Fruit fly (Drosophila melanogaster) whole organism, embryonic: ENCODE results near the gene CG7135.

Source experiments
- ATbp ChIP-seq: fragments of 200-800 bp; sonication (Bioruptor generic); optimal IDR thresholded peaks from 2 replicates; lab custom pipeline; 2017; ENCODE audit warnings: missing biosample characterization, mild to moderate bottlenecking, missing genetic modification characterization, missing genetic modification reagents
- Ada2b ChIP-seq: fragments of 200-800 bp; sonication (Bioruptor generic); IDR thresholded peaks from 2 replicates; pipeline ENCODE4 v1.3.6; 2022; ENCODE audit warnings: missing biosample characterization, missing genetic modification characterization
- CG11504 ChIP-seq: fragments of 200-800 bp; sonication (Bioruptor generic); optimal IDR thresholded peaks from 3 replicates; lab custom pipeline; 2019; ENCODE audit warnings: missing biosample characterization, mild to moderate bottlenecking, missing genetic modification characterization, moderate library complexity
- CG14710 ChIP-seq: fragments of 200-800 bp; sonication (Bioruptor generic); optimal IDR thresholded peaks from 3 replicates; lab custom pipeline; 2019; ENCODE audit warnings: missing biosample characterization, mild to moderate bottlenecking, missing genetic modification characterization, moderate library complexity
- CG18476 ChIP-seq: fragments of 200-800 bp; sonication (Bioruptor generic); optimal IDR thresholded peaks from 2 replicates; lab custom pipeline; 2016; ENCODE audit warnings: missing biosample characterization, mild to moderate bottlenecking, missing genetic modification characterization
- CG2199 ChIP-seq: fragments of 200-800 bp; sonication (Bioruptor generic); IDR thresholded peaks from 3 replicates; pipeline ENCODE4 v1.3.6; 2022; ENCODE audit warnings: missing biosample characterization, missing genetic modification characterization
- CG32772 ChIP-seq: fragments of 200-800 bp; sonication (Bioruptor generic); IDR thresholded peaks from 2 replicates; pipeline ENCODE4 v1.3.6; 2022; ENCODE audit warnings: missing biosample characterization, missing genetic modification characterization
- CG3995 ChIP-seq: fragments of 200-800 bp; sonication (Bioruptor generic); optimal IDR thresholded peaks from 3 replicates; lab custom pipeline; 2016; ENCODE audit warnings: missing biosample characterization, missing genetic modification characterization
- CG42726 ChIP-seq: fragments of 200-800 bp; sonication (Bioruptor generic); IDR thresholded peaks from 2 replicates; pipeline ENCODE4 v1.3.6; 2022; ENCODE audit warnings: missing biosample characterization, missing genetic modification characterization; ENCODE audit not compliant: partially characterized antibody
- CG4282 ChIP-seq: fragments of 200-800 bp; sonication (Bioruptor generic); optimal IDR thresholded peaks from 2 replicates; lab custom pipeline; 2016; ENCODE audit warnings: missing biosample characterization, missing genetic modification characterization
- CG4617 ChIP-seq: fragments of 200-800 bp; sonication (Bioruptor generic); optimal IDR thresholded peaks from 3 replicates; lab custom pipeline; 2016; ENCODE audit warnings: missing biosample characterization, missing genetic modification characterization, borderline replicate concordance
- CG5245 ChIP-seq: fragments of 200-800 bp; sonication (Bioruptor generic); optimal IDR thresholded peaks from 3 replicates; lab custom pipeline; 2016; ENCODE audit warnings: missing biosample characterization, missing genetic modification characterization
- CG6683 ChIP-seq: fragments of 200-800 bp; sonication (Bioruptor generic); optimal IDR thresholded peaks from 2 replicates; lab custom pipeline; 2017; ENCODE audit warnings: missing biosample characterization, mild to moderate bottlenecking, missing genetic modification characterization, missing genetic modification reagents
- CG8290 ChIP-seq, 3 experiments: fragments of 200-800 bp; sonication (Bioruptor generic); optimal IDR thresholded peaks; 2 replicates each; lab custom pipeline; 2016 to 2019; ENCODE audit warnings: missing biosample characterization in 3 of 3, missing genetic modification characterization in 3 of 3, mild to moderate bottlenecking in 2 of 3, moderate library complexity in 1 of 3
- CG8924 ChIP-seq: fragments of 200-800 bp; optimal IDR thresholded peaks from 3 replicates; lab custom pipeline; 2019; ENCODE audit warnings: missing biosample characterization, mild to moderate bottlenecking, missing genetic modification characterization, moderate library complexity
- CG9727 ChIP-seq: fragments of 200-800 bp; sonication (Bioruptor generic); optimal IDR thresholded peaks from 3 replicates; lab custom pipeline; 2017; ENCODE audit warnings: missing biosample characterization, mild to moderate bottlenecking, missing genetic modification characterization
- CkIIα-i1 ChIP-seq: fragments of 200-800 bp; sonication (Bioruptor generic); IDR thresholded peaks from 2 replicates; pipeline ENCODE4 v1.3.6; 2022; ENCODE audit warnings: missing biosample characterization, missing genetic modification characterization
- Dbx ChIP-seq: fragments of 200-800 bp; sonication (Bioruptor generic); IDR thresholded peaks from 3 replicates; pipeline ENCODE4 v1.3.6; 2022; ENCODE audit warnings: missing biosample characterization, missing genetic modification characterization
- Deaf1 ChIP-seq: fragments of 200-800 bp; optimal IDR thresholded peaks from 3 replicates; lab custom pipeline; 2019; ENCODE audit warnings: missing biosample characterization, mild to moderate bottlenecking, missing genetic modification characterization, moderate library complexity
- Dref ChIP-seq: fragments of 200-800 bp; sonication (Bioruptor generic); IDR thresholded peaks from 2 replicates; pipeline ENCODE4 v1.3.6; 2022; ENCODE audit warnings: missing biosample characterization, missing genetic modification characterization
- Ets97D ChIP-seq: fragments of 200-800 bp; sonication (Bioruptor generic); optimal IDR thresholded peaks from 3 replicates; lab custom pipeline; 2016; ENCODE audit warnings: missing biosample characterization, missing genetic modification characterization
- HLH4C ChIP-seq: fragments of 200-800 bp; sonication (Bioruptor generic); IDR thresholded peaks from 3 replicates; pipeline ENCODE4 v1.3.6; 2022; ENCODE audit warnings: missing biosample characterization, missing genetic modification characterization; ENCODE audit not compliant: partially characterized antibody
- Hmr ChIP-seq: fragments of 200-800 bp; sonication (Bioruptor generic); optimal IDR thresholded peaks from 3 replicates; lab custom pipeline; 2017; ENCODE audit warnings: mild to moderate bottlenecking, missing biosample characterization, missing genetic modification reagents, missing genetic modification characterization
- Neu2 ChIP-seq: fragments of 200-800 bp; sonication (Bioruptor generic); optimal IDR thresholded peaks from 3 replicates; lab custom pipeline; 2016; ENCODE audit warnings: missing biosample characterization, missing genetic modification characterization, borderline replicate concordance
- Oaz ChIP-seq: fragments of 200-800 bp; sonication (Bioruptor generic); IDR thresholded peaks from 2 replicates; pipeline ENCODE4 v1.3.6; 2022; ENCODE audit warnings: missing biosample characterization, missing genetic modification characterization
- Opbp ChIP-seq: fragments of 200-800 bp; sonication (Bioruptor generic); IDR thresholded peaks from 3 replicates; pipeline ENCODE4 v1.3.6; 2022; ENCODE audit warnings: missing biosample characterization, missing genetic modification characterization; ENCODE audit not compliant: partially characterized antibody
- Pdp1 ChIP-seq, 2 experiments: fragments of 200-800 bp; sonication (Bioruptor generic); optimal IDR thresholded peaks; 3 replicates each; lab custom pipeline; 2016; ENCODE audit warnings: missing biosample characterization in 2 of 2, missing genetic modification characterization in 2 of 2, mild to moderate bottlenecking in 1 of 2, moderate library complexity in 1 of 2
- Rfx ChIP-seq: fragments of 200-800 bp; sonication (Bioruptor generic); IDR thresholded peaks from 2 replicates; pipeline ENCODE4 v1.3.6; 2022; ENCODE audit warnings: missing biosample characterization, missing genetic modification characterization
- Ssrp ChIP-seq: fragments of 200-800 bp; sonication (Bioruptor generic); optimal IDR thresholded peaks from 2 replicates; lab custom pipeline; 2018; ENCODE audit warnings: missing biosample characterization, mild to moderate bottlenecking, missing genetic modification characterization, moderate library complexity
- cg ChIP-seq: fragments of 200-800 bp; sonication (Bioruptor generic); optimal IDR thresholded peaks from 3 replicates; lab custom pipeline; 2019; ENCODE audit warnings: missing biosample characterization, mild to moderate bottlenecking, missing genetic modification characterization, moderate library complexity
- ci ChIP-seq: fragments of 200-800 bp; sonication (Bioruptor generic); IDR thresholded peaks from 3 replicates; pipeline ENCODE4 v1.3.6; 2022; ENCODE audit warnings: missing biosample characterization, missing genetic modification characterization
- dysf ChIP-seq: fragments of 200-800 bp; sonication (Bioruptor generic); IDR thresholded peaks from 3 replicates; pipeline ENCODE4 v1.3.6; 2022; ENCODE audit warnings: missing biosample characterization, missing genetic modification characterization
- eve ChIP-seq, 2 experiments: fragments of >200 bp; optimal IDR thresholded peaks; 2 replicates each; lab custom pipeline; 2017; ENCODE audit warnings: missing biosample characterization in 2 of 2, missing genetic modification characterization in 2 of 2
- exex ChIP-seq: fragments of 200-800 bp; sonication (Bioruptor generic); optimal IDR thresholded peaks from 4 replicates; lab custom pipeline; 2018; ENCODE audit warnings: missing biosample characterization, mild to moderate bottlenecking, missing genetic modification characterization, moderate library complexity
- ftz-f1 ChIP-seq: fragments of 200-800 bp; sonication (Bioruptor generic); optimal IDR thresholded peaks from 2 replicates; lab custom pipeline; 2016; ENCODE audit warnings: missing biosample characterization, missing genetic modification characterization
- gfzf ChIP-seq: fragments of 200-800 bp; sonication (Bioruptor generic); optimal IDR thresholded peaks from 2 replicates; lab custom pipeline; 2016; ENCODE audit warnings: missing biosample characterization, mild to moderate bottlenecking, missing genetic modification characterization, moderate library complexity
- gro ChIP-seq: fragments of 200-800 bp; sonication (Bioruptor generic); optimal IDR thresholded peaks from 2 replicates; lab custom pipeline; 2016; ENCODE audit warnings: missing biosample characterization, missing genetic modification characterization
- ham ChIP-seq: fragments of 200-800 bp; sonication (Bioruptor generic); IDR thresholded peaks from 2 replicates; pipeline ENCODE4 v1.3.6; 2022; ENCODE audit warnings: missing biosample characterization, missing genetic modification characterization
- jigr1 ChIP-seq: fragments of 200-800 bp; sonication (Bioruptor generic); IDR thresholded peaks from 3 replicates; pipeline ENCODE4 v1.3.6; 2022; ENCODE audit warnings: missing biosample characterization, missing genetic modification characterization
- lov ChIP-seq, 2 experiments: fragments of 200-800 bp in 1 of 2; fragments of >200 bp in 1 of 2; sonication (Bioruptor generic) in 1 of 2; IDR thresholded peaks in 1 of 2; optimal IDR thresholded peaks in 1 of 2; 2 replicates in 1 of 2; 3 replicates in 1 of 2; pipeline versions ENCODE4 v1.3.6 to Lab custom; 2017 to 2022; ENCODE audit warnings: missing biosample characterization in 1 of 2, missing genetic modification characterization in 1 of 2
- mld ChIP-seq: fragments of 200-800 bp; sonication (Bioruptor generic); IDR thresholded peaks from 3 replicates; pipeline ENCODE4 v1.3.6; 2022; ENCODE audit warnings: missing biosample characterization, missing genetic modification characterization; ENCODE audit not compliant: partially characterized antibody
- pum ChIP-seq: fragments of 200-800 bp; sonication (Bioruptor generic); optimal IDR thresholded peaks from 2 replicates; lab custom pipeline; 2016; ENCODE audit warnings: missing biosample characterization, missing genetic modification characterization
- row ChIP-seq: fragments of 200-800 bp; sonication (Bioruptor generic); IDR thresholded peaks from 3 replicates; pipeline ENCODE4 v1.3.6; 2022; ENCODE audit warnings: missing biosample characterization, missing genetic modification characterization
- toy ChIP-seq: fragments of 200-800 bp; sonication (Bioruptor generic); IDR thresholded peaks from 2 replicates; pipeline ENCODE4 v1.3.6; 2022; ENCODE audit warnings: missing biosample characterization, missing genetic modification characterization
- zfh2 ChIP-seq: fragments of 200-800 bp; sonication (Bioruptor generic); optimal IDR thresholded peaks from 2 replicates; lab custom pipeline; 2016; ENCODE audit warnings: missing biosample characterization, missing genetic modification characterization

CG7135 gene

dm6 chrX:18136059-18136458 is 32.6 kb downstream of the CG7135 start (continued):
- TF ChIP-seq zfh2 (GFP tag; lab: Kevin White, UChicago) = no peak
- no peak for TF ChIP-seq CG18476 (GFP tag; lab: Kevin White, UChicago)
- peak; percentile 44; the same call in 2 of the 3 replicates for TF ChIP-seq row (GFP tag; lab: Robert Waterston, UW)
- no peak for TF ChIP-seq jigr1
- 0 out of 2 replicates have a peak, but pooled peaks have one; percentile 33 for TF ChIP-seq Ada2b (GFP tag; lab: Robert Waterston, UW)
- no peak for TF ChIP-seq CG5245 (GFP tag; lab: Kevin White, UChicago)
- TF ChIP-seq, all 482 proteins: peak for 34

- TF ChIP-seq CG8924 (tag; lab: Kevin White, UChicago) (no peak), CG4617 (peak; percentile 50), Ets97D (GFP tag; lab: Kevin White, UChicago) (peak; percentile 25), gro (GFP tag; lab: Kevin White, UChicago) (peak; percentile 32), Hmr (GFP tag; lab: Kevin White, UChicago) (peak; percentile 9), Neu2 (GFP tag; lab: Kevin White, UChicago) (no peak), CG4282 (GFP tag; lab: Kevin White, UChicago) (no peak), CkIIα-i1 (GFP tag; lab: Robert Waterston, UW) (no peak), CG14710 (tag; lab: Kevin White, UChicago) (no peak), toy (GFP tag; lab: Robert Waterston, UW) (no peak), pum (GFP tag; lab: Kevin White, UChicago) (no peak), cg (GFP tag; lab: Kevin White, UChicago) (peak; percentile 97), ham (GFP tag; lab: Robert Waterston, UW) (no peak), CG2199 (GFP tag; lab: Robert Waterston, UW) (no peak), CG3995 (GFP tag; lab: Kevin White, UChicago) (no peak), dysf (GFP tag; lab: Robert Waterston, UW) (no peak), CG8290 (GFP tag; optimal IDR thresholded peaks at IDR 0.05; lab: Kevin White, UChicago) (no peak), CG8290 (tag; optimal IDR thresholded peaks at IDR 0.05; lab: Kevin White, UChicago) (peak in 1 of 2 experiments; percentile 52), Rfx (GFP tag; lab: Robert Waterston, UW) (0 out of 2 replicates have a peak, but pooled peaks have one; percentile 11), exex (no peak), CG32772 (GFP tag; lab: Robert Waterston, UW) (no peak), ftz-f1 (peak; percentile 21), ci (GFP tag; lab: Robert Waterston, UW) (0 out of 3 replicates have a peak, but pooled peaks have one; percentile 10), CG6683 (GFP tag; lab: Kevin White, UChicago) (no peak), Dref (GFP tag; lab: Robert Waterston, UW) (peak; percentile 60), Dbx (no peak), Ssrp (tag; lab: Kevin White, UChicago) (no peak), gfzf (GFP tag; lab: Kevin White, UChicago) (peak; percentile 82), Pdp1 (GFP tag; optimal IDR thresholded peaks at IDR 0.05; lab: Kevin White, UChicago) (peak in 1 of 2 experiments; percentile 15), HLH4C (peak; percentile 47; the same call in 2 of the 3 replicates), CG11504 (tag; lab: Kevin White, UChicago) (no peak), Oaz (GFP tag; lab: Robert Waterston, UW) (no peak), CG42726 (0 out of 2 replicates have a peak, but pooled peaks have one; percentile 19), Opbp (GFP tag; lab: Robert Waterston, UW) (peak; percentile 46; the same call in 1 of the 3 replicates), mld (GFP tag; lab: Robert Waterston, UW) (no peak), eve (GFP tag; optimal IDR thresholded peaks at IDR 0.05; lab: Kevin White, UChicago) (no peak), lov (optimal IDR thresholded peaks at IDR 0.05; lab: Kevin White, UChicago) (no peak), lov (GFP tag; IDR thresholded peaks at IDR 0.05; lab: Robert Waterston, UW) (no peak), Deaf1 (tag; lab: Kevin White, UChicago) (peak; percentile 16), CG9727 (GFP tag; lab: Kevin White, UChicago) (no peak), ATbp (GFP tag; lab: Kevin White, UChicago) (peak; percentile 35)
These were observed 33.7 kb downstream of the CG7135 start, which contains the start of gene ari-1 for dm6 chrX:18136910-18137849. TSS of gene ari-1 (minus strand) at chrX:18137784.
